Fruit fly (Drosophila melanogaster) whole organism, prepupa: ENCODE results near the gene CG14237.
A peak's percentile ranks its signal among the peaks of the same experiment; 100 is the strongest.

Experiments
- Blimp-1 ChIP-seq: fragments of 200-800 bp; sonication (Bioruptor generic); optimal IDR thresholded peaks from 3 replicates; lab custom pipeline; 2017; ENCODE audit warnings: missing biosample characterization, missing genetic modification characterization, mild to moderate bottlenecking, moderate library complexity, missing genetic modification reagents
- CG10631 ChIP-seq: fragments of 200-800 bp; sonication (Bioruptor generic); optimal IDR thresholded peaks from 2 replicates; lab custom pipeline; 2016; ENCODE audit warnings: missing biosample characterization, missing genetic modification characterization
- CG10669 ChIP-seq: fragments of 200-800 bp; sonication (Bioruptor generic); optimal IDR thresholded peaks from 3 replicates; lab custom pipeline; 2018; ENCODE audit warnings: missing biosample characterization, mild to moderate bottlenecking, missing genetic modification characterization, moderate library complexity
- CG11294 ChIP-seq: fragments of 200-800 bp; sonication (Bioruptor generic); IDR thresholded peaks from 2 replicates; pipeline ENCODE4 v1.3.6; 2022; ENCODE audit warnings: missing biosample characterization, missing genetic modification characterization
- CG11762 ChIP-seq: fragments of 200-800 bp; sonication (Bioruptor generic); optimal IDR thresholded peaks from 3 replicates; lab custom pipeline; 2016; ENCODE audit warnings: missing biosample characterization, missing genetic modification characterization; ENCODE audit not compliant: insufficient read depth
- CG15336 ChIP-seq: fragments of 200-800 bp; sonication (Bioruptor generic); IDR thresholded peaks from 2 replicates; pipeline ENCODE4 v1.3.6; 2022; ENCODE audit warnings: missing biosample characterization, missing genetic modification characterization
- CG1621 ChIP-seq: fragments of 200-800 bp; sonication (Bioruptor generic); optimal IDR thresholded peaks from 3 replicates; lab custom pipeline; 2018; ENCODE audit warnings: missing biosample characterization, mild to moderate bottlenecking, missing genetic modification characterization
- CG16779 ChIP-seq: fragments of 200-800 bp; sonication (Bioruptor generic); optimal IDR thresholded peaks from 3 replicates; lab custom pipeline; 2017; ENCODE audit warnings: missing biosample characterization, mild to moderate bottlenecking, missing genetic modification characterization
- CG31627 ChIP-seq: fragments of 200-800 bp; sonication (Bioruptor generic); optimal IDR thresholded peaks from 3 replicates; lab custom pipeline; 2016; ENCODE audit warnings: missing biosample characterization, missing genetic modification characterization
- CG3919 ChIP-seq: fragments of 200-800 bp; sonication (Bioruptor generic); optimal IDR thresholded peaks from 3 replicates; lab custom pipeline; 2016; ENCODE audit warnings: missing biosample characterization, missing genetic modification characterization
- CG6276 ChIP-seq: fragments of 200-800 bp; sonication (Bioruptor generic); optimal IDR thresholded peaks from 2 replicates; lab custom pipeline; 2017; ENCODE audit warnings: missing biosample characterization, mild to moderate bottlenecking, missing genetic modification characterization
- CG6792 ChIP-seq: fragments of 200-800 bp; sonication (Bioruptor generic); optimal IDR thresholded peaks from 3 replicates; lab custom pipeline; 2016; ENCODE audit warnings: missing biosample characterization, missing genetic modification characterization
- CG6808 ChIP-seq: fragments of 200-800 bp; sonication (Bioruptor generic); optimal IDR thresholded peaks from 3 replicates; lab custom pipeline; 2017; ENCODE audit warnings: missing biosample characterization, missing genetic modification characterization, mild to moderate bottlenecking, moderate library complexity, missing genetic modification reagents
- CG6854 ChIP-seq: fragments of 200-800 bp; sonication (Bioruptor generic); optimal IDR thresholded peaks from 2 replicates; lab custom pipeline; 2017; ENCODE audit warnings: missing biosample characterization, mild to moderate bottlenecking, missing genetic modification characterization
- CG7368 ChIP-seq: fragments of 200-800 bp; sonication (Bioruptor generic); optimal IDR thresholded peaks from 3 replicates; lab custom pipeline; 2016; ENCODE audit warnings: missing biosample characterization, missing genetic modification characterization
- CG8319 ChIP-seq: fragments of 200-800 bp; sonication (Bioruptor generic); optimal IDR thresholded peaks from 3 replicates; lab custom pipeline; 2016; ENCODE audit warnings: missing biosample characterization, missing genetic modification characterization
- CG8632 ChIP-seq: fragments of 200-800 bp; sonication (Bioruptor generic); optimal IDR thresholded peaks from 3 replicates; lab custom pipeline; 2016; ENCODE audit warnings: missing biosample characterization, missing genetic modification characterization
- Eip93F ChIP-seq: fragments of 200-800 bp; sonication (Bioruptor generic); optimal IDR thresholded peaks from 2 replicates; lab custom pipeline; 2016; ENCODE audit warnings: missing biosample characterization, mild to moderate bottlenecking, missing genetic modification characterization
- Ets96B ChIP-seq: fragments of 200-800 bp; optimal IDR thresholded peaks from 2 replicates; lab custom pipeline; 2019; ENCODE audit warnings: missing biosample characterization, mild to moderate bottlenecking, missing genetic modification characterization, moderate library complexity
- Hr38 ChIP-seq: sonication (Bioruptor generic); optimal IDR thresholded peaks from 2 replicates; lab custom pipeline; 2016; ENCODE audit warnings: missing biosample characterization, missing genetic modification characterization
- Hr39 ChIP-seq: fragments of 200-800 bp; sonication (Bioruptor generic); optimal IDR thresholded peaks from 2 replicates; lab custom pipeline; 2016; ENCODE audit warnings: missing biosample characterization, missing genetic modification characterization
- Hr4 ChIP-seq: fragments of 200-800 bp; sonication (Bioruptor generic); optimal IDR thresholded peaks from 3 replicates; lab custom pipeline; 2016; ENCODE audit warnings: missing biosample characterization, missing genetic modification characterization
- Met ChIP-seq: fragments of 200-800 bp; sonication (Bioruptor generic); optimal IDR thresholded peaks from 3 replicates; lab custom pipeline; 2016; ENCODE audit warnings: missing biosample characterization, missing genetic modification characterization
- OdsH ChIP-seq: fragments of 200-800 bp; sonication (Bioruptor generic); optimal IDR thresholded peaks from 3 replicates; lab custom pipeline; 2016; ENCODE audit warnings: missing biosample characterization, missing genetic modification characterization
- Smox ChIP-seq: fragments of 200-800 bp; sonication (Bioruptor generic); optimal IDR thresholded peaks from 3 replicates; lab custom pipeline; 2016; ENCODE audit warnings: missing biosample characterization, missing genetic modification characterization
- Sox102F ChIP-seq: fragments of 200-800 bp; sonication (Bioruptor generic); optimal IDR thresholded peaks from 2 replicates; lab custom pipeline; 2016; ENCODE audit warnings: missing biosample characterization, mild to moderate bottlenecking, missing genetic modification characterization
- Sox14 ChIP-seq: fragments of 200-800 bp; sonication (Bioruptor generic); optimal IDR thresholded peaks from 3 replicates; lab custom pipeline; 2016; ENCODE audit warnings: missing biosample characterization, missing genetic modification characterization
- Sox15 ChIP-seq: fragments of 200-800 bp; sonication (Bioruptor generic); optimal IDR thresholded peaks from 3 replicates; lab custom pipeline; 2016; ENCODE audit warnings: missing biosample characterization, missing genetic modification characterization
- acj6 ChIP-seq: fragments of 200-800 bp; sonication (Bioruptor generic); optimal IDR thresholded peaks from 3 replicates; lab custom pipeline; 2016; ENCODE audit warnings: missing biosample characterization, missing genetic modification characterization
- cyc ChIP-seq: fragments of 200-800 bp; sonication (Bioruptor generic); optimal IDR thresholded peaks from 3 replicates; lab custom pipeline; 2016; ENCODE audit warnings: missing biosample characterization, missing genetic modification characterization
- dac ChIP-seq: fragments of 200-800 bp; sonication (Bioruptor generic); optimal IDR thresholded peaks from 2 replicates; lab custom pipeline; 2017; ENCODE audit warnings: missing biosample characterization, mild to moderate bottlenecking, missing genetic modification characterization
- dsx ChIP-seq: fragments of 200-800 bp; optimal IDR thresholded peaks from 3 replicates; lab custom pipeline; 2019; ENCODE audit warnings: missing biosample characterization, mild to moderate bottlenecking, missing genetic modification characterization, moderate library complexity; ENCODE audit not compliant: poor library complexity, severe bottlenecking
- eg ChIP-seq: fragments of 200-800 bp; sonication (Bioruptor generic); IDR thresholded peaks from 3 replicates; pipeline ENCODE4 v1.3.6; 2022; ENCODE audit warnings: missing biosample characterization, missing genetic modification characterization
- esn ChIP-seq: fragments of 200-800 bp; sonication (Bioruptor generic); optimal IDR thresholded peaks from 2 replicates; lab custom pipeline; 2016; ENCODE audit warnings: missing biosample characterization, mild to moderate bottlenecking, missing genetic modification characterization, moderate library complexity
- fd85E ChIP-seq: fragments of 200-800 bp; sonication (Bioruptor generic); optimal IDR thresholded peaks from 3 replicates; lab custom pipeline; 2016; ENCODE audit warnings: missing biosample characterization, missing genetic modification characterization
- fkh ChIP-seq: fragments of 200-800 bp; sonication (Bioruptor generic); optimal IDR thresholded peaks from 3 replicates; lab custom pipeline; 2017; ENCODE audit warnings: missing biosample characterization, mild to moderate bottlenecking, missing genetic modification characterization, moderate library complexity
- lz ChIP-seq: fragments of 200-800 bp; sonication (Bioruptor generic); optimal IDR thresholded peaks from 3 replicates; lab custom pipeline; 2016; ENCODE audit warnings: missing biosample characterization, missing genetic modification characterization
- net ChIP-seq: fragments of 200-800 bp; sonication (Bioruptor generic); optimal IDR thresholded peaks from 3 replicates; lab custom pipeline; 2016; ENCODE audit warnings: missing biosample characterization, missing genetic modification characterization
- pdm3 ChIP-seq: fragments of 200-800 bp; sonication (Bioruptor generic); optimal IDR thresholded peaks from 3 replicates; lab custom pipeline; 2016; ENCODE audit warnings: missing biosample characterization, missing genetic modification characterization
- salr ChIP-seq, 2 experiments: fragments of 200-800 bp; sonication (Bioruptor generic); optimal IDR thresholded peaks; 3 replicates each; lab custom pipeline; 2016 to 2018; ENCODE audit warnings: missing biosample characterization in 2 of 2, missing genetic modification characterization in 2 of 2, mild to moderate bottlenecking in 1 of 2
- spab ChIP-seq: fragments of 200-800 bp; sonication (Bioruptor generic); optimal IDR thresholded peaks from 2 replicates; lab custom pipeline; 2017; ENCODE audit warnings: missing biosample characterization, mild to moderate bottlenecking, missing genetic modification characterization, missing genetic modification reagents
- svp ChIP-seq: fragments of 200-800 bp; sonication (Bioruptor generic); peaks from one replicate; lab custom pipeline; 2016; ENCODE audit warnings: missing biosample characterization, missing genetic modification characterization
- topi ChIP-seq: fragments of 200-800 bp; sonication (Bioruptor generic); optimal IDR thresholded peaks from 3 replicates; lab custom pipeline; 2016; ENCODE audit warnings: missing biosample characterization, missing genetic modification characterization
- vri ChIP-seq: fragments of 200-800 bp; sonication (Bioruptor generic); optimal IDR thresholded peaks from 3 replicates; lab custom pipeline; 2016; ENCODE audit warnings: missing biosample characterization, mild to moderate bottlenecking, missing genetic modification characterization

Gene CG14237

DNA sequence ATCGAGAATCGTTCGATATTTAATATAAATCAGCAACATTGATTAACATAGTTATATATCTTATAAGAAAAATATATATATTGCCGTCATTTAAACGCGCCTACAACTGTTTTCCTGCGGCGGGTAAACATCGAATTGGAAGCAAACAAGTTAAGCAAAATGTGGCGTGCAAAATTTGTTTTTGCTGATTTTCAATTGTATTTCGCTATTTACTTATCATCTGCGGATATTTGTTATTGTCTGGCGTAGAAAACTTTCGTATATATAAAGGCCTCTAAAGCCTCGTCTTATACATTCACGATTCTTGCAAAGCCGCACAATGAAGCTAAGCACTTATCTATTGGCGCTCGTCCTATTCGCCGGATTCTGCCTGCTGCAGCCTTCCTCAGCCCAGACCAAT is 2.2 kb upstream of the CG14237 start, which contains the start of gene CG43117:
TSS of gene CG43117 (plus strand) at position 301 of the 400 bp plus-strand sequence.
- no peak for TF ChIP-seq CG8632 (GFP tag; lab: Kevin White, UChicago)
- TF ChIP-seq spab (GFP tag; lab: Kevin White, UChicago), result no peak
- no peak for TF ChIP-seq Eip93F
- TF ChIP-seq svp (GFP tag; lab: Kevin White, UChicago), result no peak
- no peak for TF ChIP-seq Sox14 (GFP tag; lab: Kevin White, UChicago)

DNA sequence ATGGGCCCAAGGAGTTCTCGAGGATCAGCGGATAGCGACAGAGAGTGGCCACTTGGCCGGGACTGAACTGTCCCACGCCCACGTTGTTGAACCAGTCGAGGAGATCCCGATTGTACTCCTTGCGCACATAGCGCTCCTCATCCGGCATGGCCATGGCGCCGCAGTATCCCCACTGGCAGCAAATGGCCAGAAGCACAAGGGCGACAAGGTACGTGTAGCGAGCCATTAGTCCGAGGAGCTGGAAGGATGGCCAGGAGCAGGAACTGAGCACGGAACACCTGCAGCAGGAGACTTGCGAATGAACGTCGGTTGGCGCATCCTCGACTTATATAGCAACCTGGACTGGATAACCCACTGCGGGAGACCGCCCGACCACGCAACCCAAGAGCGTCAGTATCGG is 839 bp upstream of the CG14237 start, which contains the start of gene Pdf:
TSS of gene Pdf (minus strand) at position 304 of the 400 bp plus-strand sequence.
- no peak for TF ChIP-seq esn (GFP tag; lab: Kevin White, UChicago)
- TF ChIP-seq svp (GFP tag; lab: Kevin White, UChicago), result no peak
- TF ChIP-seq vri (GFP tag; lab: Kevin White, UChicago), result no peak
- no peak for TF ChIP-seq Hr38 (GFP tag; lab: Kevin White, UChicago)
- TF ChIP-seq Sox102F (GFP tag; lab: Kevin White, UChicago), result no peak
- no peak for TF ChIP-seq fkh (GFP tag; lab: Kevin White, UChicago)
- TF ChIP-seq CG15336, result no peak
- TF ChIP-seq fd85E, result no peak
- TF ChIP-seq CG31627 (GFP tag; lab: Kevin White, UChicago), result no peak
- TF ChIP-seq Hr39 (GFP tag; lab: Kevin White, UChicago), result no peak
- TF ChIP-seq cyc (GFP tag; lab: Kevin White, UChicago), result no peak
- TF ChIP-seq dac (GFP tag; lab: Kevin White, UChicago), result no peak
- TF ChIP-seq Ets96B (tag; lab: Kevin White, UChicago), result no peak
- no peak for TF ChIP-seq CG7368 (GFP tag; lab: Kevin White, UChicago)
- TF ChIP-seq, all 60 proteins: peak for 0

DNA sequence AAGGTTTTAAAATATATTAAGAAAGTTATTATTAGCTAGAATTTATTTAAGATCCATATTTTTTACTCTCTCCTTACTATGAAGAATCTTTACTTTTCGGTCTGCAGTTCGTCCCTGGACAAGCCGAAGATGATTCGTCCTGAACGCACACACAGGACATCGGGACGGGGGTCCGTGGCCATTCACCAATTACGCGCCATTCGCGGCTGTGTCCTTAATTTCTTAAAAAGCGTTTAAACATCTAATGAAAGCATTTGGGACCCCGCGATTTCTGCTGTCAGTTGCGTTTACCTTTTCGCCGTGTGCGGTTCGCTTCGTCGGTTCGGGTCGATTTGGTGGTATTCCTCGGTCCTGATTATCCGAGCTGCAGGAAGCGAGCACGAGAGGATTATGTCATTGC is 1.3 kb downstream of the CG14237 start, which contains the start of gene CG14238:
TSS of gene CG14238 (plus strand) at position 301 of the 400 bp plus-strand sequence.
- TF ChIP-seq OdsH (no peak), eg (GFP tag; lab: Robert Waterston, UW) (no peak), CG11294 (GFP tag; lab: Robert Waterston, UW) (no peak), CG6808 (no peak), CG1621 (no peak), CG6792 (GFP tag; lab: Kevin White, UChicago) (no peak), CG8319 (GFP tag; lab: Kevin White, UChicago) (no peak), Blimp-1 (no peak), dsx (GFP tag; lab: Kevin White, UChicago) (no peak), Hr4 (no peak), CG8632 (GFP tag; lab: Kevin White, UChicago) (no peak), topi (GFP tag; lab: Kevin White, UChicago) (no peak), CG15336 (no peak), CG16779 (tag; lab: Kevin White, UChicago) (no peak), Hr38 (GFP tag; lab: Kevin White, UChicago) (no peak), Hr39 (GFP tag; lab: Kevin White, UChicago) (no peak), CG7368 (GFP tag; lab: Kevin White, UChicago) (no peak), Met (GFP tag; lab: Kevin White, UChicago) (no peak), dac (GFP tag; lab: Kevin White, UChicago) (no peak)

DNA sequence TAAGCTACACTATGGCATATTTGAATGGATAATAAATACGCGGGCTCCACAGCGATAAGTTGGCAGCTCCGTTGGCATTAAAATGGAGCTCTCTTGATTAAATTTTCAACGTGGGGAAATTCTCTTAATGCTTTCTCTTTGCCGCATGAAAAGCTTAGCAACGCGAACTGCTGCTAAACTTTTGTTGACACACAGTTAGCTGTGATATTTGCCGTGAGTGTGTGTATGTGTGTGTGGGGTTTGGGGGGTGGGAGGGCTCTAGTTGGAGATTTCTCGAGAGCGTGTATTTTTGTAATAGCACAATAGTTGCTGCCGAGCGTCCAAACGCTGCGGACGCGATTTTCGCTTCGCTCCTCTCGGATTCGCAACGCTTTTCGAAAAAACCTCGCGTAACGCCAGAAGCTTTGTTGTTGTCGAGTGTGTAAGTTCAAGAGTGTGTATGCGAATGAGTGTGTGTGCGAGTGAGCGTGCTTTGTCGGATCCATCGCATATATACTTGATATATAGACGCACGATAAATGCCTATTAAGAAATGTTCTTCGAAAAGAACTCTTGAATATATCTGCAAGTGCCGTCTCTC is 4.6 kb downstream of the CG14237 start, which contains the start of gene CG5455:
TSS of gene CG5455 (plus strand) at position 302 of the 580 bp plus-strand sequence.
- no peak for TF ChIP-seq CG6276 (GFP tag; lab: Kevin White, UChicago)
- no peak for TF ChIP-seq CG6792 (GFP tag; lab: Kevin White, UChicago)
- TF ChIP-seq Hr4, result no peak
- TF ChIP-seq Sox102F (GFP tag; lab: Kevin White, UChicago), result peak; percentile 15
- TF ChIP-seq CG8632 (GFP tag; lab: Kevin White, UChicago), result no peak
- TF ChIP-seq salr (GFP tag; optimal IDR thresholded peaks at IDR 0.05; lab: Kevin White, UChicago), result peak in 1 of 2 experiments; percentile 2
- no peak for TF ChIP-seq pdm3 (GFP tag; lab: Kevin White, UChicago)
- TF ChIP-seq CG10669, result peak; percentile 27
- TF ChIP-seq net, result peak; percentile 77
- TF ChIP-seq CG1621, result peak; percentile 47
- TF ChIP-seq Smox, result no peak
- no peak for TF ChIP-seq CG11762 (GFP tag; lab: Kevin White, UChicago)
- no peak for TF ChIP-seq CG8319 (GFP tag; lab: Kevin White, UChicago)
- peak; percentile 61 for TF ChIP-seq CG3919
- TF ChIP-seq Sox15, result no peak
- no peak for TF ChIP-seq lz
- TF ChIP-seq CG6854 (GFP tag; lab: Kevin White, UChicago), result peak; percentile 95
- no peak for TF ChIP-seq Hr39 (GFP tag; lab: Kevin White, UChicago)
- peak; percentile 10 for TF ChIP-seq CG10631 (GFP tag; lab: Kevin White, UChicago)
- TF ChIP-seq CG6808, result peak; percentile 23
- TF ChIP-seq acj6 (GFP tag; lab: Kevin White, UChicago), result no peak
- no peak for TF ChIP-seq Met (GFP tag; lab: Kevin White, UChicago)
